Worm (Caenorhabditis elegans) whole organism, young adult: ENCODE data around the gene unc-50.
A peak's percentile ranks its signal among the peaks of the same experiment; 100 is the strongest.

Experiments
- C06A6.2 ChIP-seq: fragments of 200-800 bp; sonication (Bioruptor generic); conservative IDR thresholded peaks from 2 replicates; pipeline ENCODE4 v1.3.6; 2022; ENCODE audit warnings: missing genetic modification characterization, missing compliant biosample characterization
- F33H1.4 ChIP-seq: fragments of 200-800 bp; sonication (Bioruptor generic); IDR thresholded peaks from 2 replicates; pipeline ENCODE4 v1.3.6; 2022; ENCODE audit warnings: missing genetic modification reagents, missing genetic modification characterization, missing compliant biosample characterization
- F37B4.10 ChIP-seq: fragments of 200-800 bp; sonication (Bioruptor generic); IDR thresholded peaks from 2 replicates; pipeline ENCODE4 v1.3.6; 2022; ENCODE audit warnings: missing genetic modification characterization, missing compliant biosample characterization
- F49E8.2 ChIP-seq: sonication (generic microtip); optimal IDR thresholded peaks from 3 replicates; lab custom pipeline; 2017; ENCODE audit warnings: missing genetic modification characterization, mild to moderate bottlenecking, missing compliant biosample characterization, antibody characterized with exemption, moderate library complexity; ENCODE audit not compliant: insufficient read depth
- F57C9.4 ChIP-seq: sonication (generic microtip); optimal IDR thresholded peaks from 2 replicates; lab custom pipeline; 2017; ENCODE audit warnings: mild to moderate bottlenecking, missing genetic modification characterization, missing compliant biosample characterization
- K12H6.12 ChIP-seq: fragments of 200-800 bp; sonication (Bioruptor generic); optimal IDR thresholded peaks from 2 replicates; lab custom pipeline; 2018; ENCODE audit warnings: mild to moderate bottlenecking, missing genetic modification characterization, missing compliant biosample characterization
- T07F8.4 ChIP-seq: sonication (generic microtip); optimal IDR thresholded peaks from 2 replicates; lab custom pipeline; 2016; ENCODE audit warnings: mild to moderate bottlenecking, missing genetic modification characterization, moderate library complexity, missing compliant biosample characterization
- T26A5.8 ChIP-seq: sonication (generic microtip); optimal IDR thresholded peaks from 2 replicates; lab custom pipeline; 2016; ENCODE audit warnings: missing genetic modification characterization, missing compliant biosample characterization
- Y56A3A.18 ChIP-seq: fragments of 200-800 bp; sonication (Bioruptor generic); IDR thresholded peaks from 2 replicates; pipeline ENCODE4 v1.3.6; 2022; ENCODE audit warnings: missing genetic modification reagents, missing genetic modification characterization, missing compliant biosample characterization
- ZK185.1 ChIP-seq: sonication (generic microtip); optimal IDR thresholded peaks from 2 replicates; lab custom pipeline; 2016; ENCODE audit warnings: mild to moderate bottlenecking, missing genetic modification characterization, missing compliant biosample characterization; ENCODE audit not compliant: poor library complexity, severe bottlenecking
- ama-1 ChIP-seq, 3 experiments: fragments of 150-350 bp in 1 of 3; sonication (generic microtip) in 2 of 3; optimal IDR thresholded peaks; 2 replicates each; lab custom pipeline; 2014 to 2018; ENCODE audit warnings: missing biosample characterization in 2 of 3, missing genetic modification characterization in 2 of 3, missing genetic modification reagents in 2 of 3
- aptf-3 ChIP-seq: fragments of 200-800 bp; sonication (Bioruptor generic); IDR thresholded peaks from 2 replicates; pipeline ENCODE4 v1.3.6; 2022; ENCODE audit warnings: missing genetic modification characterization, missing compliant biosample characterization
- atf-7 ChIP-seq: sonication (generic microtip); optimal IDR thresholded peaks from 2 replicates; lab custom pipeline; 2017; ENCODE audit warnings: mild to moderate bottlenecking, missing genetic modification characterization, missing compliant biosample characterization
- cebp-1 ChIP-seq, 2 experiments: fragments of 200-800 bp in 1 of 2; sonication (Bioruptor generic) in 1 of 2; sonication (generic microtip) in 1 of 2; IDR thresholded peaks in 1 of 2; optimal IDR thresholded peaks in 1 of 2; 2 replicates each; pipeline versions ENCODE4 v1.3.6 to Lab custom; 2017 to 2022; ENCODE audit warnings: missing compliant biosample characterization in 2 of 2, missing genetic modification characterization in 2 of 2, mild to moderate bottlenecking in 1 of 2, missing genetic modification reagents in 1 of 2, moderate library complexity in 1 of 2
- cebp-2 ChIP-seq: fragments of 200-800 bp; sonication (Bioruptor generic); IDR thresholded peaks from 2 replicates; pipeline ENCODE4 v1.3.6; 2022; ENCODE audit warnings: missing genetic modification characterization, missing compliant biosample characterization
- ceh-79 ChIP-seq: sonication (generic microtip); optimal IDR thresholded peaks from 2 replicates; lab custom pipeline; 2017; ENCODE audit warnings: mild to moderate bottlenecking, missing genetic modification characterization, missing compliant biosample characterization
- die-1 ChIP-seq: sonication (generic microtip); optimal IDR thresholded peaks from 2 replicates; lab custom pipeline; 2016; ENCODE audit warnings: missing genotype, mild to moderate bottlenecking, missing genetic modification characterization, missing compliant biosample characterization
- egl-44 ChIP-seq: fragments of 200-800 bp; sonication (Bioruptor generic); IDR thresholded peaks from 2 replicates; pipeline ENCODE4 v1.3.6; 2022; ENCODE audit warnings: missing genetic modification reagents, missing genetic modification characterization, missing compliant biosample characterization
- ekl-4 ChIP-seq: fragments of 200-800 bp; sonication (Bioruptor generic); IDR thresholded peaks from 2 replicates; pipeline ENCODE4 v1.3.6; 2022; ENCODE audit warnings: missing genetic modification reagents, missing genetic modification characterization, missing compliant biosample characterization
- fkh-3 ChIP-seq: sonication (generic microtip); optimal IDR thresholded peaks from 2 replicates; lab custom pipeline; 2016; ENCODE audit warnings: mild to moderate bottlenecking, missing genetic modification characterization, missing compliant biosample characterization
- gei-17 ChIP-seq: fragments of 200-800 bp; sonication (Bioruptor generic); optimal IDR thresholded peaks from 2 replicates; lab custom pipeline; 2018; ENCODE audit warnings: mild to moderate bottlenecking, missing genetic modification characterization, missing compliant biosample characterization
- him-1 ChIP-seq: sonication (generic microtip); optimal IDR thresholded peaks from 2 replicates; lab custom pipeline; 2016; ENCODE audit warnings: missing genotype, missing genetic modification reagents, missing genetic modification characterization, missing compliant biosample characterization
- hmg-1.2 ChIP-seq: fragments of 200-800 bp; sonication (Bioruptor generic); IDR thresholded peaks from 2 replicates; pipeline ENCODE4 v1.3.6; 2022; ENCODE audit warnings: missing genetic modification reagents, missing genetic modification characterization, missing compliant biosample characterization
- hrde-1 ChIP-seq: sonication (generic microtip); optimal IDR thresholded peaks from 2 replicates; lab custom pipeline; 2016; ENCODE audit warnings: missing genetic modification characterization, mild to moderate bottlenecking, missing compliant biosample characterization, moderate library complexity, missing genotype, missing genetic modification reagents, borderline replicate concordance
- hsf-1 ChIP-seq: fragments of 200-800 bp; sonication (Bioruptor generic); IDR thresholded peaks from 2 replicates; pipeline ENCODE4 v1.3.6; 2022; ENCODE audit warnings: missing genetic modification reagents, missing genetic modification characterization, missing compliant biosample characterization
- let-526 ChIP-seq: fragments of 200-800 bp; sonication (Bioruptor generic); IDR thresholded peaks from 2 replicates; pipeline ENCODE4 v1.3.6; 2022; ENCODE audit warnings: missing genetic modification reagents, missing genetic modification characterization, missing compliant biosample characterization
- lin-40 ChIP-seq: sonication (generic microtip); optimal IDR thresholded peaks from 2 replicates; lab custom pipeline; 2016; ENCODE audit warnings: missing genetic modification characterization, mild to moderate bottlenecking, missing compliant biosample characterization, missing genotype, missing genetic modification reagents
- madf-10 ChIP-seq: sonication (generic microtip); optimal IDR thresholded peaks from 2 replicates; lab custom pipeline; 2016; ENCODE audit warnings: mild to moderate bottlenecking, missing genetic modification characterization, missing compliant biosample characterization
- madf-8 ChIP-seq: fragments of 200-800 bp; sonication (Bioruptor generic); conservative IDR thresholded peaks from 2 replicates; pipeline ENCODE4 v1.3.6; 2022; ENCODE audit warnings: missing genetic modification reagents, missing genetic modification characterization, missing compliant biosample characterization
- nfya-2 ChIP-seq: fragments of 200-800 bp; sonication (Bioruptor generic); IDR thresholded peaks from 2 replicates; pipeline ENCODE4 v1.3.6; 2022; ENCODE audit warnings: missing genetic modification reagents, missing genetic modification characterization, missing compliant biosample characterization
- nfyb-1 ChIP-seq: fragments of 200-800 bp; sonication (Bioruptor generic); IDR thresholded peaks from 2 replicates; pipeline ENCODE4 v1.3.6; 2022; ENCODE audit warnings: missing genetic modification reagents, missing genetic modification characterization, missing compliant biosample characterization
- nhr-120 ChIP-seq: fragments of 200-800 bp; sonication (Bioruptor generic); IDR thresholded peaks from 2 replicates; pipeline ENCODE4 v1.3.6; 2022; ENCODE audit warnings: missing genetic modification characterization, missing compliant biosample characterization
- rec-8 ChIP-seq, 2 experiments: sonication (generic microtip); optimal IDR thresholded peaks; 2 replicates each; lab custom pipeline; 2016; ENCODE audit warnings: mild to moderate bottlenecking in 2 of 2, missing genetic modification characterization in 2 of 2, missing genetic modification reagents in 2 of 2, missing genotype in 2 of 2, missing biosample characterization in 1 of 2, missing compliant biosample characterization in 1 of 2, moderate library complexity in 1 of 2
- rpc-1 ChIP-seq, 2 experiments: fragments of 150-350 bp in 1 of 2; sonication (generic microtip) in 1 of 2; optimal IDR thresholded peaks; 2 replicates each; lab custom pipeline; 2014 to 2018; ENCODE audit warnings: missing biosample characterization in 1 of 2, missing genetic modification characterization in 1 of 2, missing genetic modification reagents in 1 of 2, missing genotype in 1 of 2
- snpc-4 ChIP-seq, 5 experiments: fragments of 150-350 bp in 1 of 5; sonication (generic microtip) in 4 of 5; optimal IDR thresholded peaks; 2 replicates each; lab custom pipeline; 2014 to 2018; ENCODE audit warnings: missing genetic modification characterization in 5 of 5, missing biosample characterization in 3 of 5, antibody characterized with exemption in 2 of 5, mild to moderate bottlenecking in 2 of 5, missing compliant biosample characterization in 2 of 5, missing genotype in 2 of 5, moderate library complexity in 2 of 5, missing genetic modification reagents in 1 of 5
- sptf-2 ChIP-seq: fragments of 200-800 bp; sonication (Bioruptor generic); optimal IDR thresholded peaks from 2 replicates; lab custom pipeline; 2018; ENCODE audit warnings: mild to moderate bottlenecking, missing genetic modification characterization, missing compliant biosample characterization
- tbp1 ChIP-seq: fragments of 200-800 bp; sonication (Bioruptor generic); optimal IDR thresholded peaks from 2 replicates; lab custom pipeline; 2018; ENCODE audit warnings: mild to moderate bottlenecking, missing genetic modification characterization, missing compliant biosample characterization
- xnd-1 ChIP-seq: sonication (generic microtip); optimal IDR thresholded peaks from 2 replicates; lab custom pipeline; 2016; ENCODE audit warnings: missing genotype, missing genetic modification reagents, missing genetic modification characterization, missing compliant biosample characterization
- zfh-2 ChIP-seq: fragments of 200-800 bp; sonication (Bioruptor generic); conservative IDR thresholded peaks from 2 replicates; pipeline ENCODE4 v1.3.6; 2022; ENCODE audit warnings: missing genetic modification reagents, missing genetic modification characterization, missing compliant biosample characterization
- ztf-18 ChIP-seq: sonication (generic microtip); optimal IDR thresholded peaks from 2 replicates; lab custom pipeline; 2016; ENCODE audit warnings: missing genotype, mild to moderate bottlenecking, missing genetic modification characterization, missing compliant biosample characterization
- ztf-25 ChIP-seq: fragments of 200-800 bp; sonication (Bioruptor generic); IDR thresholded peaks from 2 replicates; pipeline ENCODE4 v1.3.6; 2022; ENCODE audit warnings: missing genetic modification reagents, missing genetic modification characterization, missing compliant biosample characterization
- ztf-6 ChIP-seq: fragments of 200-800 bp; sonication (Bioruptor generic); IDR thresholded peaks from 2 replicates; pipeline ENCODE4 v1.3.6; 2022; ENCODE audit warnings: missing genetic modification reagents, missing genetic modification characterization, missing compliant biosample characterization

The unc-50 gene

DNA sequence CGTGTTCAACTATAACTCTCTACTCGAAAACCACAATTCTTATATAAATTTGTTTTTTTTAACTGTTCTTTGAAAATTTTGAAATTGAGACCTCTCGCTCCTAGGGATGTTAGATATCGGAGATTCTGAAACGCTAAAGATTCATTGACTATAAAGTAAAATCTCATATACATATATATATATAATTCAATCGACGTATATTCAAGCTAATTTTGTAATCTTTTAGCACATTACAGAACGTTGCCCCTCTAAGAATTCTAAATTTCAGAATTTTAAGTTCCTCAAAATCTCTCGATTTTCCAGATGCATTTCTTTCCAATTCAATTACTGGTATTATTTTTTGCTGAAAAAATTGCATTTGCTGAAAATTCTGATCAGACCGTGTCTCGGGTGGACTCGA lies 39.1 kb downstream of the unc-50 start, which contains the start of gene pad-2:
Gene pad-2, plus strand, starts transcription at position 301 of the 400 bp plus-strand sequence.
- TF ChIP-seq T26A5.8 (tag; lab: Kevin White, UChicago) (no peak), ztf-18 (no peak)

DNA sequence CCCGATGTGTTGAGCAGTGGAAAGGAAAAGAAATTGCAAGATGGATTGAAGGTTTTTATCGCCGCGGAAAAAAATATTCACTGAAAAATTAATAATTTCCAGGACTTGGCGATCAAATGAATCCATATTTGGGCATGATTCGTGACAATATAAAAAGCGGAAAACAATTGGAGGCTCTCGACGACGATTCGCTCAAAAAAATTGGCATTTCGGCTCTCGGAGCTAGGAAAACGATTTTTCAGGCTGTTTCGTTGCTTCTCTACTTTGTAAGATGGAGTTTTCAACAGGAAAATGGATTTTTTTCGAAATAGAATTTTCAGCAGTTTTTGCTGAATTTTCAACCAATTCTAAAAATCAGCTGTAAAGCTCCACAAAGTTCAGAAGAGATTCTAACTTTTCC lies 46.2 kb downstream of the unc-50 start:
- TF ChIP-seq gei-17 (GFP tag; lab: Kevin White, UChicago), result no peak

DNA sequence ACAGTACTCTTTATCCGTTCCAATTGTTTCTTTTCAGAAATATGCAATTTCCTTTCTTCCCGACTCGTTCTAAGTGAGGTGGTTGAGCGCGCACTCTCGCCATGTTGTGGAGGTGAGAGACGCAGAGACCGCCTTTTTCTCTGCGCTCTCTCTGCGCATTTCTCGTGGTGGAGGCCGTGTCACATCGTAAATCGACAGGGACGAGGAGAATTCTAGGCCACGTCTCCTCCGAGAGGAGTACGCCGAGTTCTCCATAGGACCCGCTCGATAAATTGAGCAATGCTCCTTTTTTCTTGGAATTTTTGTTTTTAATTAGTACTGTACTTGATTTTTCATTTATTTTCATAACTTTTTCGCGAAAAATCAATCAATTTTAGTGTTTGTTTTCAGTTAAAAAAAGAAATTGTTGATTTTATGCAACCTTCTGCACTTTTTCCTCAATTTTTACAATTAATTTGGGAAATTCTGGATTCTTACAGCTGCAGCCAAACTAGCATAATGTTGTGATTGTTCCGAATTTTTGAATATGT lies 47.1 kb downstream of the unc-50 start, which contains the start of gene cnk-1:
Gene cnk-1, plus strand, starts transcription at position 480 of the 530 bp plus-strand sequence.
- TF ChIP-seq madf-8 (peak; percentile 93), hmg-1.2 (GFP tag; lab: Robert Waterston, UW) (peak; percentile 98), F57C9.4 (tag; lab: Kevin White, UChicago) (no peak), madf-10 (tag; lab: Kevin White, UChicago) (peak; percentile 63), F37B4.10 (GFP tag; lab: Robert Waterston, UW) (peak; percentile 94; the same call in 1 of the 2 replicates), K12H6.12 (tag; lab: Kevin White, UChicago) (peak; percentile 77), egl-44 (GFP tag; lab: Robert Waterston, UW) (peak; percentile 91), ceh-79 (tag; lab: Kevin White, UChicago) (no peak), nhr-120 (GFP tag; lab: Robert Waterston, UW) (peak; percentile 94; the same call in 1 of the 2 replicates), nfyb-1 (peak; percentile 98), gei-17 (GFP tag; lab: Kevin White, UChicago) (peak; percentile 26), ekl-4 (GFP tag; lab: Robert Waterston, UW) (peak; percentile 98), lin-40 (tag; lab: Kevin White, UChicago) (peak; percentile 80), rec-8 (tag; optimal IDR thresholded peaks at IDR 0.05; lab: Kevin White, UChicago) (peak in 1 of 2 experiments; percentile 58), die-1 (tag; lab: Kevin White, UChicago) (no peak), hrde-1 (no peak), aptf-3 (GFP tag; lab: Robert Waterston, UW) (peak; percentile 93), F49E8.2 (tag; lab: Kevin White, UChicago) (peak; percentile 85), fkh-3 (no peak), him-1 (tag; lab: Kevin White, UChicago) (peak; percentile 54), T07F8.4 (tag; lab: Kevin White, UChicago) (peak; percentile 7), let-526 (GFP tag; lab: Robert Waterston, UW) (peak; percentile 99), sptf-2 (GFP tag; lab: Kevin White, UChicago) (no peak), snpc-4 (GFP tag; optimal IDR thresholded peaks at IDR 0.05; lab: Kevin White, UChicago) (no peak), snpc-4 (tag; optimal IDR thresholded peaks at IDR 0.05; lab: Kevin White, UChicago) (peak in 2 of 4 experiments; percentile 56 to 76), ama-1 (optimal IDR thresholded peaks at IDR 0.05; lab: Kevin White, UChicago) (no peak), ama-1 (GFP tag; optimal IDR thresholded peaks at IDR 0.05; lab: Kevin White, UChicago) (no peak), nfya-2 (GFP tag; lab: Robert Waterston, UW) (peak; percentile 91), ztf-6 (GFP tag; lab: Robert Waterston, UW) (peak; percentile 88), tbp1 (peak; percentile 67), cebp-1 (GFP tag; IDR thresholded peaks at IDR 0.05; lab: Robert Waterston, UW) (peak; percentile 85), cebp-1 (tag; optimal IDR thresholded peaks at IDR 0.05; lab: Kevin White, UChicago) (peak; percentile 77), ZK185.1 (tag; lab: Kevin White, UChicago) (peak; percentile 89), xnd-1 (tag; lab: Kevin White, UChicago) (peak; percentile 72), cebp-2 (GFP tag; lab: Robert Waterston, UW) (peak; percentile 94), F33H1.4 (GFP tag; lab: Robert Waterston, UW) (peak; percentile 90), C06A6.2 (GFP tag; lab: Robert Waterston, UW) (peak; percentile 91), zfh-2 (GFP tag; lab: Robert Waterston, UW) (peak; percentile 81), atf-7 (tag; lab: Kevin White, UChicago) (peak; percentile 69), ztf-25 (GFP tag; lab: Robert Waterston, UW) (peak; percentile 97), hsf-1 (GFP tag; lab: Robert Waterston, UW) (peak; percentile 86), Y56A3A.18 (peak; percentile 95), rpc-1 (optimal IDR thresholded peaks at IDR 0.05; lab: Kevin White, UChicago) (no peak), rpc-1 (tag; optimal IDR thresholded peaks at IDR 0.05; lab: Kevin White, UChicago) (no peak)
